Worm (Caenorhabditis elegans): ENCODE measurements around the gene F34D10.8.
A peak's percentile ranks its signal among the peaks of the same experiment; 100 is the strongest.

Gene F34D10.8

DNA sequence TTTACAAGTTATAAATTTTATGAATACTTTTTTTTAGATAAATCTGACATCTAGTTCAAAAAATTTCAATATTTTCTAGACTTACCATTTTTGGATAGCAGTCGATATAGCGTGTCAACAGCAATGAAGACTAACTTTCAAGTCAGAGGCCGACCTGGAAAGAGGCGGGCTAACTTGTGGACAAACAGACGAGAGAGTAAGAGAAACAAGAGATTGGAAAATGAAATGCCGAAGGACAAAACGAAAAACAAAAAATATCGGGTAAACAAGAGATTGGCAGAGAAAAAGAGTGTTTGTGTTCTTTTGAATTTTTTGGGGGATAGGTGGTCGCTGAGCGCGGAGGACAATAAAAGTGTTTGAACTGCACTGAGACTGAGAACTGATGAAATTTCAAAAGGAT, 42.6 kb downstream of the F34D10.8 start, which contains the start of gene lec-4:
Gene lec-4 (minus strand): TSS at position 154 of the 400 bp plus-strand sequence.
- TF ChIP-seq D1046.2 (GFP tag; IDR thresholded peaks at IDR 0.05) (no peak), unc-62 (GFP tag; optimal IDR thresholded peaks at IDR 0.05 in 1 of 2) (peak in 1 of 2 experiments; percentile 79), unc-62 (tag; optimal IDR thresholded peaks at IDR 0.05) (no peak), pha-4 (GFP tag; IDR thresholded peaks at IDR 0.05) (no peak), pha-4 (tag; optimal IDR thresholded peaks at IDR 0.05) (peak; percentile 73), nhr-28 (tag; optimal IDR thresholded peaks at IDR 0.05) (peak; percentile 16), lin-13 (GFP tag; optimal IDR thresholded peaks at IDR 0.05) (no peak), nhr-11 (tag; optimal IDR thresholded peaks at IDR 0.05) (peak; percentile 69), daf-16 (GFP tag; optimal IDR thresholded peaks at IDR 0.05) (peak in 1 of 2 experiments; percentile 82), daf-16 (tag; optimal IDR thresholded peaks at IDR 0.05) (peak; percentile 90), hif-1 (tag; optimal IDR thresholded peaks at IDR 0.05) (no peak), fkh-10 (GFP tag; optimal IDR thresholded peaks at IDR 0.05) (no peak), aha-1 (tag) (peak; percentile 98), hmg-1.1 (GFP tag; IDR thresholded peaks at IDR 0.05) (peak; percentile 29; the same call in 1 of the 2 replicates), fos-1 (tag; optimal IDR thresholded peaks at IDR 0.05) (no peak), arid-1 (GFP tag; conservative IDR thresholded peaks at IDR 0.05) (no peak), dve-1 (tag; optimal IDR thresholded peaks at IDR 0.05; ENCODE audit: insufficient read depth) (peak; percentile 76), mdl-1 (tag; optimal IDR thresholded peaks at IDR 0.05) (peak in 1 of 2 experiments; percentile 61), rbr-2 (tag; optimal IDR thresholded peaks at IDR 0.05) (peak; percentile 30), skn-1 (tag; optimal IDR thresholded peaks at IDR 0.05) (no peak), tra-1 (GFP tag; IDR thresholded peaks at IDR 0.05) (no peak), nhr-6 (tag; optimal IDR thresholded peaks at IDR 0.05) (peak; percentile 77), mes-2 (tag; optimal IDR thresholded peaks at IDR 0.05; ENCODE audit: poor library complexity, severe bottlenecking) (peak; percentile 57), nhr-25 (tag; optimal IDR thresholded peaks at IDR 0.05; ENCODE audit: borderline replicate concordance, insufficient read depth) (peak; percentile 36), hlh-30 (tag; optimal IDR thresholded peaks at IDR 0.05; ENCODE audit: insufficient read depth) (peak; percentile 26), mep-1 (tag; optimal IDR thresholded peaks at IDR 0.05) (peak; percentile 59), ztf-11 (tag; optimal IDR thresholded peaks at IDR 0.05) (no peak), lsy-2 (tag; optimal IDR thresholded peaks at IDR 0.05) (peak; percentile 24 to 53)

DNA sequence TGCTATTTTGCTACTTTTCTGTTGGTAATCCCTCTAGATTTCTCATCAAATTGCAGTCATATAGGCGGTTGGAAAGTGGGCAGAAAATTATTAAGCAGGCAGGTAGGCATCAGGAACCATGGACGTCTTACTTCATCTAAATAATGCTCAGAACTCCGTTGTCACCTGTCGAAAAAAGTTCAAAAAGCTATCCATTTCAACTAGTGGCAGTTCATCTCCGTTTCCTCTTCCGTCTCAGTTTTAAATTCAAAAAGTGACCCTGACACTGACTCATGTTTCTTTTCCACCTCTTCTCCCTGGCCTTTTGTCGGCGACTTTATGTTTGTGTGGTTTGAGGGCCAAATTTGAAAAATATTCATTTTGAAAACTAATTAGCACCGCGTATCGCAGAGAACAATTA, 44.0 kb downstream of the F34D10.8 start:
- TF ChIP-seq attf-4 (tag; optimal IDR thresholded peaks at IDR 0.05) (no peak), unc-62 (GFP tag; optimal IDR thresholded peaks at IDR 0.05 in 1 of 2) (peak in 1 of 2 experiments; percentile 98), unc-62 (tag; optimal IDR thresholded peaks at IDR 0.05) (no peak)
